Comparison of ENCODE assay signal across 4 fruit fly cellular contexts in the genomic region with DNA sequence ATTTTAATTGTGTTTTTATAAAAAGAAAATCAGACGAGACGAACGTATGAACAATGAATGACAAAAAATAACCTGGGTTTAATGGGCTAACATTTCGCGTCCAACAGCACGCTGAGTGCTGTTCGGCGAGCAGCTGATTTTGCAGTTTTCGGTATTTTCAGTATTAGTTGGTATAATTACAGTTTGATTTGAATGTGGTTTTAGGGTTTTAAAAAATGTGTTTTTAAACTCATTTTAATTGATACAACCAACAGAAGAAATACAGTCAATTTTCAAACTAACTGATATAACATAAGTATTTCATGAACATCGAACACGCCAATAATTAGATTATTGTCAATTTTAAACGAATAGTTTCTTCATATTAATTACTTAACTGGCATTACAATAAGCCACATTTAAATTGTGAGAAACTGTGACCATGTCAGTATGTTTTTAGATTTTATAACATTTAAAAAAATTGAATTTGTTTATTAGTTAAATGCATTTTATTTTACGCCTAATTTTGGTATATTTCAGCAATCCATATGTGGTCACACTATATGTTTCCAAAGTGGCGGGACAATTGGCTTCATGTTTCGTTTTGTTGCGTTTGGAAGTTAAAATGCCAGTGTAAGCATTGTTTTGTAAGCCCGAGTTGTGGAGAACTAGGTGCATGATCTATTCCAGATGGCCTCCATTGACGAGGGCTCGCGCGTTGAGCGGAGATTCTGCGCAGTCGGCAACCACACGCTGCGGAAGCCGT.
TF ChIP-seq lines count a peak whose summit lies in the region.

TSS of gene CG14073 (minus strand) at position 38 of the 745 bp plus-strand sequence.
TSS of gene HipHop (plus strand) at position 534 of the 745 bp plus-strand sequence.

- no peak for TF ChIP-seq CTCF in whole organism, embryonic (GFP tag; optimal IDR thresholded peaks at IDR 0.05; lab: Kevin White, UChicago)

TF ChIP-seq in whole organism, adult, 20 proteins besides CTCF, POLR2A, EP300 and RAD21:
- TF ChIP-seq tj (GFP tag; optimal IDR thresholded peaks at IDR 0.05; lab: Kevin White, UChicago) (peak; percentile 28), pad (GFP tag; optimal IDR thresholded peaks at IDR 0.05; lab: Kevin White, UChicago) (no peak)

TF ChIP-seq in whole organism, embryonic, 481 proteins besides CTCF, POLR2A, EP300 and RAD21 (continues in another document):
- TF ChIP-seq D (optimal IDR thresholded peaks at IDR 0.05; lab: Kevin White, UChicago): no peak
- TF ChIP-seq D (GFP tag; optimal IDR thresholded peaks at IDR 0.05; lab: Kevin White, UChicago): no peak
- no peak for TF ChIP-seq Doc3 (GFP tag; IDR thresholded peaks at IDR 0.05; lab: Robert Waterston, UW; ENCODE audit: partially characterized antibody)
- TF ChIP-seq ato (GFP tag; IDR thresholded peaks at IDR 0.05; lab: Robert Waterston, UW; ENCODE audit: partially characterized antibody): no peak
- TF ChIP-seq CG6175 (GFP tag; IDR thresholded peaks at IDR 0.05; lab: Robert Waterston, UW): no peak
- no peak for TF ChIP-seq CG2712 (tag; optimal IDR thresholded peaks at IDR 0.05; lab: Kevin White, UChicago)
- no peak for TF ChIP-seq vvl (GFP tag; IDR thresholded peaks at IDR 0.05; lab: Robert Waterston, UW)
- TF ChIP-seq E2f2 (GFP tag; IDR thresholded peaks at IDR 0.05; lab: Robert Waterston, UW): peak; percentile 81
- no peak for TF ChIP-seq gsb-n (tag; optimal IDR thresholded peaks at IDR 0.05; lab: Kevin White, UChicago)
- no peak for TF ChIP-seq pfk (GFP tag; optimal IDR thresholded peaks at IDR 0.05; lab: Kevin White, UChicago)
- TF ChIP-seq grau (tag; optimal IDR thresholded peaks at IDR 0.05; lab: Kevin White, UChicago): no peak
- no peak for TF ChIP-seq ERR (GFP tag; optimal IDR thresholded peaks at IDR 0.05; lab: Kevin White, UChicago)
- no peak for TF ChIP-seq CG18619 (GFP tag; optimal IDR thresholded peaks at IDR 0.05; lab: Kevin White, UChicago)
- TF ChIP-seq HmgD (GFP tag; optimal IDR thresholded peaks at IDR 0.05; lab: Kevin White, UChicago): no peak
- TF ChIP-seq CG10267 (tag; optimal IDR thresholded peaks at IDR 0.05; lab: Kevin White, UChicago): peak; percentile 8
- peak; percentile 95 for TF ChIP-seq CG11504 (tag; optimal IDR thresholded peaks at IDR 0.05; lab: Kevin White, UChicago)
- TF ChIP-seq CG4730 (GFP tag; IDR thresholded peaks at IDR 0.05; lab: Robert Waterston, UW): no peak
- TF ChIP-seq CrebB (tag; optimal IDR thresholded peaks at IDR 0.05; lab: Kevin White, UChicago): no peak
- no peak for TF ChIP-seq mirr (GFP tag; optimal IDR thresholded peaks at IDR 0.05; lab: Kevin White, UChicago)
- TF ChIP-seq Bgb (GFP tag; IDR thresholded peaks at IDR 0.05; lab: Robert Waterston, UW; ENCODE audit: partially characterized antibody): 0 out of 2 replicates have a peak, but pooled peaks have one; percentile 11
- TF ChIP-seq CG14667 (GFP tag; IDR thresholded peaks at IDR 0.05; lab: Robert Waterston, UW): no peak
- peak; percentile 43 for TF ChIP-seq pzg (GFP tag; optimal IDR thresholded peaks at IDR 0.05; lab: Kevin White, UChicago)
- TF ChIP-seq dysf (GFP tag; IDR thresholded peaks at IDR 0.05; lab: Robert Waterston, UW): no peak
- TF ChIP-seq Oli (tag; optimal IDR thresholded peaks at IDR 0.05; lab: Kevin White, UChicago): no peak
- peak; percentile 4 for TF ChIP-seq phol (tag; optimal IDR thresholded peaks at IDR 0.05; lab: Kevin White, UChicago)
- no peak for TF ChIP-seq corto (GFP tag; optimal IDR thresholded peaks at IDR 0.05; lab: Kevin White, UChicago)
- no peak for TF ChIP-seq slp2 (GFP tag; optimal IDR thresholded peaks at IDR 0.05; lab: Kevin White, UChicago)

TF ChIP-seq in whole organism, prepupa, 60 proteins besides CTCF, POLR2A, EP300 and RAD21:
- TF ChIP-seq Eip78C (GFP tag; lab: Kevin White, UChicago) (peak; percentile 1), CG31627 (GFP tag; optimal IDR thresholded peaks at IDR 0.05; lab: Kevin White, UChicago) (no peak)

TF ChIP-seq in whole organism, wandering third instar larva, 38 proteins besides CTCF, POLR2A, EP300 and RAD21:
- TF ChIP-seq pan (optimal IDR thresholded peaks at IDR 0.05; lab: Kevin White, UChicago) (no peak), Dif (GFP tag; optimal IDR thresholded peaks at IDR 0.05; lab: Kevin White, UChicago; ENCODE audit: partially characterized antibody) (peak; percentile 18), Dfd (GFP tag; optimal IDR thresholded peaks at IDR 0.05; lab: Kevin White, UChicago) (no peak), Sp1 (GFP tag; optimal IDR thresholded peaks at IDR 0.05; lab: Kevin White, UChicago) (no peak), Mio (GFP tag; optimal IDR thresholded peaks at IDR 0.05; lab: Kevin White, UChicago) (no peak), Hr83 (GFP tag; optimal IDR thresholded peaks at IDR 0.05; lab: Kevin White, UChicago; ENCODE audit: poor library complexity, severe bottlenecking) (no peak), CG32264 (GFP tag; optimal IDR thresholded peaks at IDR 0.05; lab: Kevin White, UChicago) (no peak), OdsH (GFP tag; optimal IDR thresholded peaks at IDR 0.05; lab: Kevin White, UChicago) (no peak), brk (GFP tag; optimal IDR thresholded peaks at IDR 0.05; lab: Kevin White, UChicago) (no peak), sage (GFP tag; optimal IDR thresholded peaks at IDR 0.05; lab: Kevin White, UChicago) (no peak), N (GFP tag; optimal IDR thresholded peaks at IDR 0.05; lab: Kevin White, UChicago) (no peak), Abd-B (GFP tag; optimal IDR thresholded peaks at IDR 0.05; lab: Kevin White, UChicago) (no peak), Vsx2 (GFP tag; optimal IDR thresholded peaks at IDR 0.05; lab: Kevin White, UChicago; ENCODE audit: partially characterized antibody) (peak; percentile 38)
